Fruit fly (Drosophila melanogaster) whole organism, embryonic: Measurements from ENCODE around the gene CG17344.
A peak's percentile ranks its signal among the peaks of the same experiment; 100 is the strongest.

Experiments
- Bdp1 ChIP-seq: fragments of 200-800 bp; sonication (Bioruptor generic); optimal IDR thresholded peaks from 3 replicates; lab custom pipeline; 2016; ENCODE audit warnings: missing biosample characterization, missing genetic modification characterization
- Blimp-1 ChIP-seq: fragments of 200-800 bp; sonication (Bioruptor generic); optimal IDR thresholded peaks from 3 replicates; lab custom pipeline; 2018; ENCODE audit warnings: missing biosample characterization, missing genetic modification characterization, mild to moderate bottlenecking, moderate library complexity, missing genetic modification reagents
- Bteb2 ChIP-seq: fragments of 200-800 bp; sonication (Bioruptor generic); optimal IDR thresholded peaks from 2 replicates; lab custom pipeline; 2016; ENCODE audit warnings: missing biosample characterization, missing genetic modification characterization
- CG10654 ChIP-seq: fragments of 200-800 bp; sonication (Bioruptor generic); optimal IDR thresholded peaks from 2 replicates; lab custom pipeline; 2016; ENCODE audit warnings: missing biosample characterization, missing genetic modification characterization
- CG11398 ChIP-seq: fragments of 200-800 bp; sonication (Bioruptor generic); optimal IDR thresholded peaks from 2 replicates; lab custom pipeline; 2016; ENCODE audit warnings: missing biosample characterization, missing genetic modification characterization
- CG13296 ChIP-seq: fragments of 200-800 bp; sonication (Bioruptor generic); optimal IDR thresholded peaks from 3 replicates; lab custom pipeline; 2018; ENCODE audit warnings: missing biosample characterization, mild to moderate bottlenecking, missing genetic modification characterization
- CG1792 ChIP-seq: fragments of 200-800 bp; sonication (Bioruptor generic); optimal IDR thresholded peaks from 2 replicates; lab custom pipeline; 2016; ENCODE audit warnings: missing biosample characterization, missing genetic modification characterization
- CG2120 ChIP-seq: fragments of 200-800 bp; sonication (Bioruptor generic); optimal IDR thresholded peaks from 3 replicates; lab custom pipeline; 2016; ENCODE audit warnings: missing biosample characterization, missing genetic modification characterization
- CG30403 ChIP-seq: fragments of 200-800 bp; sonication (Bioruptor generic); optimal IDR thresholded peaks from 3 replicates; lab custom pipeline; 2016; ENCODE audit warnings: missing biosample characterization, missing genetic modification characterization
- CG31224 ChIP-seq: fragments of 200-800 bp; sonication (Bioruptor generic); IDR thresholded peaks from 2 replicates; pipeline ENCODE4 v1.3.6; 2022; ENCODE audit warnings: missing biosample characterization, missing genetic modification characterization
- CG31365 ChIP-seq: fragments of 200-800 bp; sonication (Bioruptor generic); optimal IDR thresholded peaks from 2 replicates; lab custom pipeline; 2018; ENCODE audit warnings: missing biosample characterization, mild to moderate bottlenecking, missing genetic modification characterization
- CG31388 ChIP-seq: fragments of 200-800 bp; sonication (Bioruptor generic); optimal IDR thresholded peaks from 2 replicates; lab custom pipeline; 2016; ENCODE audit warnings: missing biosample characterization, missing genetic modification characterization
- CG3163 ChIP-seq: fragments of 200-800 bp; sonication (Bioruptor generic); optimal IDR thresholded peaks from 3 replicates; lab custom pipeline; 2016; ENCODE audit warnings: missing biosample characterization, missing genetic modification characterization
- CG34376 ChIP-seq: fragments of 200-800 bp; sonication (Bioruptor generic); optimal IDR thresholded peaks from 2 replicates; lab custom pipeline; 2018; ENCODE audit warnings: missing biosample characterization, mild to moderate bottlenecking, missing genetic modification characterization
- CG4404 ChIP-seq: fragments of 200-800 bp; sonication (Bioruptor generic); IDR thresholded peaks from 2 replicates; pipeline ENCODE4 v1.3.6; 2022; ENCODE audit warnings: missing biosample characterization, missing genetic modification characterization
- CG7928 ChIP-seq: fragments of 200-800 bp; sonication (Bioruptor generic); optimal IDR thresholded peaks from 2 replicates; lab custom pipeline; 2017; ENCODE audit warnings: missing biosample characterization, mild to moderate bottlenecking, missing genetic modification characterization
- CG9609 ChIP-seq: fragments of 200-800 bp; sonication (Bioruptor generic); optimal IDR thresholded peaks from 3 replicates; lab custom pipeline; 2016; ENCODE audit warnings: missing biosample characterization, missing genetic modification characterization
- CG9817 ChIP-seq: fragments of 200-800 bp; sonication (Bioruptor generic); optimal IDR thresholded peaks from 2 replicates; lab custom pipeline; 2018; ENCODE audit warnings: missing biosample characterization, mild to moderate bottlenecking, missing genetic modification characterization, moderate library complexity
- D ChIP-seq, 2 experiments: fragments of 200-800 bp in 1 of 2; fragments of >200 bp in 1 of 2; sonication (Bioruptor generic) in 1 of 2; optimal IDR thresholded peaks; 2 replicates in 1 of 2; 3 replicates in 1 of 2; lab custom pipeline; 2017; ENCODE audit warnings: mild to moderate bottlenecking in 1 of 2, missing biosample characterization in 1 of 2, missing genetic modification characterization in 1 of 2, missing genetic modification reagents in 1 of 2
- D19A ChIP-seq: fragments of 200-800 bp; optimal IDR thresholded peaks from 3 replicates; lab custom pipeline; 2019; ENCODE audit warnings: missing biosample characterization, mild to moderate bottlenecking, missing genetic modification characterization, moderate library complexity
- H15 ChIP-seq: fragments of 200-800 bp; sonication (Bioruptor generic); IDR thresholded peaks from 3 replicates; pipeline ENCODE4 v1.3.6; 2022; ENCODE audit warnings: missing biosample characterization, missing genetic modification characterization
- Lim3 ChIP-seq: fragments of 200-800 bp; sonication (Bioruptor generic); IDR thresholded peaks from 2 replicates; pipeline ENCODE4 v1.3.6; 2022; ENCODE audit warnings: missing biosample characterization, missing genetic modification characterization
- Neu2 ChIP-seq: fragments of 200-800 bp; sonication (Bioruptor generic); optimal IDR thresholded peaks from 3 replicates; lab custom pipeline; 2016; ENCODE audit warnings: missing biosample characterization, missing genetic modification characterization, borderline replicate concordance
- NfI ChIP-seq: fragments of 200-800 bp; sonication (Bioruptor generic); optimal IDR thresholded peaks from 3 replicates; lab custom pipeline; 2018; ENCODE audit warnings: missing biosample characterization, mild to moderate bottlenecking, missing genetic modification characterization, moderate library complexity
- Sry-β ChIP-seq: fragments of 200-800 bp; sonication (Bioruptor generic); optimal IDR thresholded peaks from 2 replicates; lab custom pipeline; 2018; ENCODE audit warnings: missing biosample characterization, mild to moderate bottlenecking, missing genetic modification characterization, moderate library complexity
- Trl ChIP-seq, 3 experiments: fragments of >200 bp in 2 of 3; fragments of 200-800 bp in 1 of 3; sonication (Bioruptor generic) in 1 of 3; optimal IDR thresholded peaks; 2 replicates in 1 of 3; 3 replicates in 2 of 3; lab custom pipeline; 2016 to 2017; ENCODE audit warnings: missing biosample characterization in 1 of 3, missing genetic modification characterization in 1 of 3
- crc ChIP-seq: fragments of 200-800 bp; sonication (Bioruptor generic); optimal IDR thresholded peaks from 2 replicates; lab custom pipeline; 2016; ENCODE audit warnings: missing biosample characterization, missing genetic modification characterization
- exex ChIP-seq: fragments of 200-800 bp; sonication (Bioruptor generic); optimal IDR thresholded peaks from 4 replicates; lab custom pipeline; 2018; ENCODE audit warnings: missing biosample characterization, mild to moderate bottlenecking, missing genetic modification characterization, moderate library complexity
- fu2 ChIP-seq: fragments of 200-800 bp; sonication (Bioruptor generic); optimal IDR thresholded peaks from 2 replicates; lab custom pipeline; 2016; ENCODE audit warnings: missing biosample characterization, missing genetic modification characterization
- grau ChIP-seq: fragments of 200-800 bp; optimal IDR thresholded peaks from 3 replicates; lab custom pipeline; 2019; ENCODE audit warnings: missing biosample characterization, mild to moderate bottlenecking, missing genetic modification characterization, moderate library complexity
- grn ChIP-seq: fragments of 200-800 bp; sonication (Bioruptor generic); optimal IDR thresholded peaks from 3 replicates; lab custom pipeline; 2017; ENCODE audit warnings: missing biosample characterization, missing genetic modification characterization
- hth ChIP-seq: fragments of >200 bp; optimal IDR thresholded peaks from 2 replicates; lab custom pipeline; 2017; ENCODE audit warnings: inconsistent platforms
- ken ChIP-seq: fragments of 200-800 bp; sonication (Bioruptor generic); IDR thresholded peaks from 3 replicates; pipeline ENCODE4 v1.3.6; 2022; ENCODE audit warnings: missing biosample characterization, missing genetic modification characterization
- lola ChIP-seq, 3 experiments: fragments of >200 bp in 2 of 3; fragments of 200-800 bp in 1 of 3; sonication (Bioruptor generic) in 1 of 3; optimal IDR thresholded peaks; 2 replicates each; lab custom pipeline; 2017 to 2019; ENCODE audit warnings: missing biosample characterization in 3 of 3, missing genetic modification characterization in 3 of 3, mild to moderate bottlenecking in 1 of 3, moderate library complexity in 1 of 3
- pnt ChIP-seq: fragments of 200-800 bp; sonication (Bioruptor generic); optimal IDR thresholded peaks from 3 replicates; lab custom pipeline; 2016; ENCODE audit warnings: missing biosample characterization, missing genetic modification characterization
- repo ChIP-seq: fragments of 200-800 bp; sonication (Bioruptor generic); optimal IDR thresholded peaks from 2 replicates; lab custom pipeline; 2016; ENCODE audit warnings: missing biosample characterization, missing genetic modification characterization
- ro ChIP-seq: fragments of 200-800 bp; sonication (Bioruptor generic); IDR thresholded peaks from 2 replicates; pipeline ENCODE4 v1.3.6; 2022; ENCODE audit warnings: missing biosample characterization, missing genetic modification characterization
- row ChIP-seq: fragments of 200-800 bp; sonication (Bioruptor generic); IDR thresholded peaks from 3 replicates; pipeline ENCODE4 v1.3.6; 2022; ENCODE audit warnings: missing biosample characterization, missing genetic modification characterization
- sd ChIP-seq: fragments of 200-800 bp; sonication (Bioruptor generic); optimal IDR thresholded peaks from 3 replicates; lab custom pipeline; 2018; ENCODE audit warnings: missing biosample characterization, mild to moderate bottlenecking, missing genetic modification characterization, moderate library complexity
- wdn ChIP-seq: fragments of 200-800 bp; sonication (Bioruptor generic); IDR thresholded peaks from 2 replicates; pipeline ENCODE4 v1.3.6; 2022; ENCODE audit warnings: missing biosample characterization, missing genetic modification characterization
- yki ChIP-seq: fragments of >200 bp; optimal IDR thresholded peaks from 3 replicates; lab custom pipeline; 2018
- zen ChIP-seq: fragments of 200-800 bp; sonication (Bioruptor generic); optimal IDR thresholded peaks from 3 replicates; lab custom pipeline; 2018; ENCODE audit warnings: missing biosample characterization, mild to moderate bottlenecking, missing genetic modification characterization, moderate library complexity
- zf30C ChIP-seq: fragments of 200-800 bp; sonication (Bioruptor generic); optimal IDR thresholded peaks from 3 replicates; lab custom pipeline; 2018; ENCODE audit warnings: missing biosample characterization, mild to moderate bottlenecking, missing genetic modification characterization

CG17344 gene

DNA sequence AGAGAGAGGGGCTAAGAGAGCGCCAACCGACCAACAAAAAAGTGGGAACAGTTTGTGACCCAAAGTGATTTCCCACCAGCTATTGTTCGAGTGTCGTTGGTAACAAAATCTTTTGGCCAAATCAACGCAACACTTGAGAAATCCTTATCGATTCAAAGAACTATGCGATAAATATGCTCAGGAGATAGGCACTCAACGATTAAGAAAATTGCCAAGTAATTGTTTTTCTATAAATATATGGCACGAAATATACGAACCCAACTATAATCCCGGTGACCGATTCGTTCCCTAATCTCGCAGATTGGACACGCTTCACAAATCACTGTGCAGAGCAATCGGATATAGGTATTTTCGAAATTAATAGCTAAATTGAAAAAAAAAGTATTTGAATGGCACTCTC, 9.3 kb downstream of the CG17344 start:
- TF ChIP-seq fu2 (GFP tag; lab: Kevin White, UChicago), result no peak
- TF ChIP-seq zen (tag; lab: Kevin White, UChicago), result no peak
- no peak for TF ChIP-seq CG7928 (GFP tag; lab: Kevin White, UChicago)
- no peak for TF ChIP-seq CG9609 (GFP tag; lab: Kevin White, UChicago)
- no peak for TF ChIP-seq D (optimal IDR thresholded peaks at IDR 0.05; lab: Kevin White, UChicago)
- no peak for TF ChIP-seq D (GFP tag; optimal IDR thresholded peaks at IDR 0.05; lab: Kevin White, UChicago)
- TF ChIP-seq CG10654 (GFP tag; lab: Kevin White, UChicago), result no peak
- TF ChIP-seq CG34376, result peak; percentile 31
- TF ChIP-seq hth, result no peak
- no peak for TF ChIP-seq CG9817 (tag; lab: Kevin White, UChicago)
- TF ChIP-seq wdn (GFP tag; lab: Robert Waterston, UW), result no peak
- TF ChIP-seq Bteb2 (GFP tag; lab: Kevin White, UChicago), result no peak
- no peak for TF ChIP-seq grau (tag; lab: Kevin White, UChicago)
- peak; percentile 97 for TF ChIP-seq exex
- TF ChIP-seq grn (GFP tag; lab: Kevin White, UChicago), result peak; percentile 42
- TF ChIP-seq ro (GFP tag; lab: Robert Waterston, UW), result no peak
- TF ChIP-seq Trl (optimal IDR thresholded peaks at IDR 0.05; lab: Kevin White, UChicago), result peak in 1 of 2 experiments; percentile 18
- TF ChIP-seq Trl (GFP tag; optimal IDR thresholded peaks at IDR 0.05; lab: Kevin White, UChicago), result no peak
- TF ChIP-seq pnt (GFP tag; lab: Kevin White, UChicago), result no peak
- peak; percentile 46 for TF ChIP-seq CG3163 (GFP tag; lab: Kevin White, UChicago)
- TF ChIP-seq H15 (GFP tag; lab: Robert Waterston, UW), result no peak
- no peak for TF ChIP-seq CG11398 (GFP tag; lab: Kevin White, UChicago)
- no peak for TF ChIP-seq zf30C (GFP tag; lab: Kevin White, UChicago)
- no peak for TF ChIP-seq Bdp1 (GFP tag; lab: Kevin White, UChicago)
- TF ChIP-seq yki (lab: Kevin White, UChicago), result no peak
- no peak for TF ChIP-seq CG31224 (GFP tag; lab: Robert Waterston, UW)
- peak; percentile 29 for TF ChIP-seq sd
- TF ChIP-seq CG4404 (GFP tag; lab: Robert Waterston, UW), result no peak
- no peak for TF ChIP-seq CG31388 (GFP tag; lab: Kevin White, UChicago)
- TF ChIP-seq CG2120 (GFP tag; lab: Kevin White, UChicago), result no peak
- no peak for TF ChIP-seq CG30403
- TF ChIP-seq, all 482 proteins: peak for 6

DNA sequence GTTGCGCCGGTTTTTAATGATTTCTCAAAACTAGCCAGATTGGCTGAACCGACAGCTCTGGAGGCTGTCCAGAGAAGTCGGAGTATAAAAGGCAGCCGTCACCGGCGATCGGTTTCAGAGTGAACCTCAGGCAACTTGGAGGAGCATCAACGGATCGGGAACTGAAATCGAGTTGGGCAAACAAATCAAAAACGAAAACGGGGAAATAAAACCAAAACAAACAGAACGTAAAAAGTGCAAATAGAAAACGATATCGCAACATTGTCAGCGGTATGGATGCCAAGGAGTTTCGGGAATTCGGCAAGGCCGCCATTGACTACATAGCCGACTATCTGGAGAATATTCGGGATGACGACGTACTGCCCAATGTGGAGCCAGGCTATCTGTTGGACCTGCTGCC, 9.9 kb downstream of the CG17344 start:
- 0 out of 3 replicates have a peak, but pooled peaks have one; percentile 13 for TF ChIP-seq ken (GFP tag; lab: Robert Waterston, UW)
- TF ChIP-seq lola (GFP tag; optimal IDR thresholded peaks at IDR 0.05; lab: Kevin White, UChicago), result no peak
- peak; percentile 11; the same call in 1 of the 3 replicates for TF ChIP-seq row
- peak; percentile 75 for TF ChIP-seq Sry-β (GFP tag; lab: Kevin White, UChicago)
- TF ChIP-seq CG31365, result no peak

DNA sequence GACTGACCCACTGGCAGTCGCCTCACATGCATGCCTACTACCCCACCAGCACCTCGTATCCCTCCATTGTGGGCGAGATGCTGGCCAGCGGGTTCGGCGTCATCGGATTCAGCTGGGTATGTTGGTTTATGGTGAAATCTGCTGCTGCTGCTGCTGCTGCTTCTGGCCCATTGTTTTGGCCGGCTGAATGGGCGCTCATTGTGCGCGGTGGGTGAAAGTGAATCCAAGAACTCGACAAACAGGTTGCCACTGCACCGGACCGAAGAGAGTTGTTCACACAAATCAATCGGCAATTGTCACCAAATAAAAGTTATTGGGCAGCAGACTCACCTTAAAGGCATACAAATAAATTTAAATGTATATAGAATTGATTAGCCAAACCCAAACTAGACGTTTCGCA, 10.4 kb downstream of the CG17344 start:
- TF ChIP-seq Neu2 (GFP tag; lab: Kevin White, UChicago), result no peak
- no peak for TF ChIP-seq CG1792 (GFP tag; lab: Kevin White, UChicago)
- no peak for TF ChIP-seq CG13296
- TF ChIP-seq Blimp-1 (GFP tag; lab: Kevin White, UChicago), result peak; percentile 88
- TF ChIP-seq Lim3 (GFP tag; lab: Robert Waterston, UW), result 0 out of 2 replicates have a peak, but pooled peaks have one; percentile 3
- no peak for TF ChIP-seq D19A (tag; lab: Kevin White, UChicago)
- no peak for TF ChIP-seq NfI (GFP tag; lab: Kevin White, UChicago)
- TF ChIP-seq crc, result no peak
- no peak for TF ChIP-seq repo (GFP tag; lab: Kevin White, UChicago)
